Fruit fly (Drosophila melanogaster) whole organism, embryonic: ENCODE measurements around the gene CG10863.
A peak's percentile ranks its signal among the peaks of the same experiment; 100 is the strongest.

ENCODE experiments used
- Asciz ChIP-seq: fragments of 200-800 bp; sonication (Bioruptor generic); optimal IDR thresholded peaks from 2 replicates; lab custom pipeline; 2017; ENCODE audit warnings: missing biosample characterization, mild to moderate bottlenecking, missing genetic modification characterization, missing genetic modification reagents
- CG10274 ChIP-seq: fragments of 200-800 bp; sonication (Bioruptor generic); optimal IDR thresholded peaks from 3 replicates; lab custom pipeline; 2017; ENCODE audit warnings: missing biosample characterization, mild to moderate bottlenecking, missing genetic modification characterization
- CG10431 ChIP-seq: fragments of 200-800 bp; sonication (Bioruptor generic); optimal IDR thresholded peaks from 3 replicates; lab custom pipeline; 2018; ENCODE audit warnings: missing biosample characterization, mild to moderate bottlenecking, missing genetic modification characterization
- CG10543 ChIP-seq: fragments of 200-800 bp; sonication (Bioruptor generic); optimal IDR thresholded peaks from 3 replicates; lab custom pipeline; 2017; ENCODE audit warnings: missing biosample characterization, mild to moderate bottlenecking, missing genetic modification characterization, moderate library complexity
- CG10959 ChIP-seq: fragments of 200-800 bp; sonication (Bioruptor generic); IDR thresholded peaks from 2 replicates; pipeline ENCODE4 v1.3.6; 2022; ENCODE audit warnings: missing biosample characterization, missing genetic modification characterization
- CG11504 ChIP-seq: fragments of 200-800 bp; sonication (Bioruptor generic); optimal IDR thresholded peaks from 3 replicates; lab custom pipeline; 2019; ENCODE audit warnings: missing biosample characterization, mild to moderate bottlenecking, missing genetic modification characterization, moderate library complexity
- CG11696 ChIP-seq: fragments of 200-800 bp; sonication (Bioruptor generic); IDR thresholded peaks from 2 replicates; pipeline ENCODE4 v1.3.6; 2022; ENCODE audit warnings: missing biosample characterization, missing genetic modification characterization
- CG12219 ChIP-seq: fragments of 200-800 bp; sonication (Bioruptor generic); optimal IDR thresholded peaks from 3 replicates; lab custom pipeline; 2018; ENCODE audit warnings: missing biosample characterization, mild to moderate bottlenecking, missing genetic modification characterization
- CG13624 ChIP-seq: fragments of 200-800 bp; sonication (Bioruptor generic); optimal IDR thresholded peaks from 2 replicates; lab custom pipeline; 2016; ENCODE audit warnings: missing biosample characterization, missing genetic modification characterization
- CG13775 ChIP-seq: fragments of 200-800 bp; sonication (Bioruptor generic); optimal IDR thresholded peaks from 3 replicates; lab custom pipeline; 2017; ENCODE audit warnings: missing biosample characterization, mild to moderate bottlenecking, missing genetic modification characterization
- CG15514 ChIP-seq: fragments of 200-800 bp; sonication (Bioruptor generic); optimal IDR thresholded peaks from 3 replicates; lab custom pipeline; 2017; ENCODE audit warnings: missing biosample characterization, missing genetic modification characterization, mild to moderate bottlenecking, moderate library complexity, missing genetic modification reagents
- CG17385 ChIP-seq: fragments of 200-800 bp; sonication (Bioruptor generic); optimal IDR thresholded peaks from 3 replicates; lab custom pipeline; 2018; ENCODE audit warnings: missing biosample characterization, mild to moderate bottlenecking, missing genetic modification characterization
- CG17912 ChIP-seq: fragments of 200-800 bp; sonication (Bioruptor generic); optimal IDR thresholded peaks from 2 replicates; lab custom pipeline; 2018; ENCODE audit warnings: missing biosample characterization, mild to moderate bottlenecking, missing genetic modification characterization
- CG1792 ChIP-seq: fragments of 200-800 bp; sonication (Bioruptor generic); optimal IDR thresholded peaks from 2 replicates; lab custom pipeline; 2016; ENCODE audit warnings: missing biosample characterization, missing genetic modification characterization
- CG18262 ChIP-seq: fragments of 200-800 bp; optimal IDR thresholded peaks from 3 replicates; lab custom pipeline; 2019; ENCODE audit warnings: missing biosample characterization, mild to moderate bottlenecking, missing genetic modification characterization, moderate library complexity
- CG2889 ChIP-seq: fragments of 200-800 bp; sonication (Bioruptor generic); IDR thresholded peaks from 3 replicates; pipeline ENCODE4 v1.3.6; 2022; ENCODE audit warnings: missing biosample characterization, missing genetic modification characterization
- CG30403 ChIP-seq: fragments of 200-800 bp; sonication (Bioruptor generic); optimal IDR thresholded peaks from 3 replicates; lab custom pipeline; 2016; ENCODE audit warnings: missing biosample characterization, missing genetic modification characterization
- CG6175 ChIP-seq: fragments of 200-800 bp; sonication (Bioruptor generic); IDR thresholded peaks from 3 replicates; pipeline ENCODE4 v1.3.6; 2022; ENCODE audit warnings: missing biosample characterization, missing genetic modification characterization
- CG7928 ChIP-seq: fragments of 200-800 bp; sonication (Bioruptor generic); optimal IDR thresholded peaks from 2 replicates; lab custom pipeline; 2017; ENCODE audit warnings: missing biosample characterization, mild to moderate bottlenecking, missing genetic modification characterization
- CG9932 ChIP-seq: fragments of 200-800 bp; sonication (Bioruptor generic); IDR thresholded peaks from 2 replicates; pipeline ENCODE4 v1.3.6; 2022; ENCODE audit warnings: missing biosample characterization, missing genetic modification characterization
- Camta ChIP-seq: fragments of 200-800 bp; sonication (Bioruptor generic); optimal IDR thresholded peaks from 2 replicates; lab custom pipeline; 2016; ENCODE audit warnings: missing biosample characterization, missing genetic modification characterization
- D ChIP-seq, 2 experiments: fragments of 200-800 bp in 1 of 2; fragments of >200 bp in 1 of 2; sonication (Bioruptor generic) in 1 of 2; optimal IDR thresholded peaks; 2 replicates in 1 of 2; 3 replicates in 1 of 2; lab custom pipeline; 2017; ENCODE audit warnings: mild to moderate bottlenecking in 1 of 2, missing biosample characterization in 1 of 2, missing genetic modification characterization in 1 of 2, missing genetic modification reagents in 1 of 2
- Dek ChIP-seq: fragments of 200-800 bp; sonication (Bioruptor generic); optimal IDR thresholded peaks from 3 replicates; lab custom pipeline; 2019; ENCODE audit warnings: missing biosample characterization, mild to moderate bottlenecking, missing genetic modification characterization, moderate library complexity
- Ets65A ChIP-seq: fragments of 200-800 bp; sonication (Bioruptor generic); peaks from one replicate; lab custom pipeline; 2016; ENCODE audit warnings: missing biosample characterization, missing genetic modification characterization
- HmgD ChIP-seq: fragments of 200-800 bp; sonication (Bioruptor generic); optimal IDR thresholded peaks from 3 replicates; lab custom pipeline; 2016; ENCODE audit warnings: missing biosample characterization, missing genetic modification characterization
- MESR4 ChIP-seq: fragments of 200-800 bp; sonication (Bioruptor generic); optimal IDR thresholded peaks from 2 replicates; lab custom pipeline; 2018; ENCODE audit warnings: missing biosample characterization, mild to moderate bottlenecking, missing genetic modification characterization, moderate library complexity
- Mad ChIP-seq: fragments of 200-800 bp; sonication (Bioruptor generic); optimal IDR thresholded peaks from 2 replicates; lab custom pipeline; 2016; ENCODE audit warnings: missing biosample characterization, missing genetic modification characterization
- NfI ChIP-seq: fragments of 200-800 bp; sonication (Bioruptor generic); optimal IDR thresholded peaks from 3 replicates; lab custom pipeline; 2018; ENCODE audit warnings: missing biosample characterization, mild to moderate bottlenecking, missing genetic modification characterization, moderate library complexity
- Sox100B ChIP-seq: fragments of 200-800 bp; sonication (Bioruptor generic); optimal IDR thresholded peaks from 3 replicates; lab custom pipeline; 2018; ENCODE audit warnings: missing biosample characterization, mild to moderate bottlenecking, missing genetic modification characterization
- Sry-δ ChIP-seq: fragments of 200-800 bp; sonication (Bioruptor generic); optimal IDR thresholded peaks from 2 replicates; lab custom pipeline; 2016; ENCODE audit warnings: missing biosample characterization, missing genetic modification characterization
- Ssrp ChIP-seq: fragments of 200-800 bp; sonication (Bioruptor generic); optimal IDR thresholded peaks from 2 replicates; lab custom pipeline; 2018; ENCODE audit warnings: missing biosample characterization, mild to moderate bottlenecking, missing genetic modification characterization, moderate library complexity
- aop ChIP-seq: fragments of 200-800 bp; sonication (Bioruptor generic); IDR thresholded peaks from 2 replicates; pipeline ENCODE4 v1.3.6; 2022; ENCODE audit warnings: missing biosample characterization, missing genetic modification characterization
- chif ChIP-seq, 2 experiments: fragments of 200-800 bp; sonication (Bioruptor generic); optimal IDR thresholded peaks; 3 replicates each; lab custom pipeline; 2016; ENCODE audit warnings: missing biosample characterization in 2 of 2, missing genetic modification characterization in 2 of 2
- dmrt99B ChIP-seq: fragments of 200-800 bp; sonication (Bioruptor generic); optimal IDR thresholded peaks from 2 replicates; lab custom pipeline; 2018; ENCODE audit warnings: missing biosample characterization, mild to moderate bottlenecking, missing genetic modification characterization, moderate library complexity
- emc ChIP-seq: fragments of 200-800 bp; sonication (Bioruptor generic); optimal IDR thresholded peaks from 2 replicates; lab custom pipeline; 2016; ENCODE audit warnings: missing biosample characterization, missing genetic modification characterization
- ems ChIP-seq: fragments of 200-800 bp; sonication (Bioruptor generic); optimal IDR thresholded peaks from 3 replicates; lab custom pipeline; 2016; ENCODE audit warnings: missing biosample characterization, missing genetic modification characterization
- lbe ChIP-seq: fragments of 200-800 bp; sonication (Bioruptor generic); optimal IDR thresholded peaks from 2 replicates; lab custom pipeline; 2016; ENCODE audit warnings: missing biosample characterization, mild to moderate bottlenecking, missing genetic modification characterization
- nmo ChIP-seq: fragments of 200-800 bp; sonication (Bioruptor generic); optimal IDR thresholded peaks from 2 replicates; lab custom pipeline; 2018; ENCODE audit warnings: missing biosample characterization, mild to moderate bottlenecking, missing genetic modification characterization, moderate library complexity
- onecut ChIP-seq: fragments of 200-800 bp; sonication (Bioruptor generic); IDR thresholded peaks from 2 replicates; pipeline ENCODE4 v1.3.6; 2022; ENCODE audit warnings: missing biosample characterization, missing genetic modification characterization
- peb ChIP-seq: fragments of 200-800 bp; sonication (Bioruptor generic); IDR thresholded peaks from 2 replicates; pipeline ENCODE4 v1.3.6; 2022; ENCODE audit warnings: missing biosample characterization, missing genetic modification characterization
- psq ChIP-seq: fragments of 200-800 bp; sonication (Bioruptor generic); optimal IDR thresholded peaks from 2 replicates; lab custom pipeline; 2017; ENCODE audit warnings: missing biosample characterization, missing genetic modification characterization
- sc ChIP-seq, 3 experiments: fragments of >200 bp in 2 of 3; fragments of 200-800 bp in 1 of 3; sonication (Bioruptor generic) in 1 of 3; optimal IDR thresholded peaks; 2 replicates in 2 of 3; 3 replicates in 1 of 3; lab custom pipeline; 2017; ENCODE audit warnings: mild to moderate bottlenecking in 1 of 3, missing biosample characterization in 1 of 3, missing genetic modification characterization in 1 of 3, missing genetic modification reagents in 1 of 3
- scrt ChIP-seq: fragments of 200-800 bp; sonication (Bioruptor generic); optimal IDR thresholded peaks from 2 replicates; lab custom pipeline; 2018; ENCODE audit warnings: missing biosample characterization, mild to moderate bottlenecking, missing genetic modification characterization, moderate library complexity
- slp2 ChIP-seq: fragments of 200-800 bp; sonication (Bioruptor generic); optimal IDR thresholded peaks from 2 replicates; lab custom pipeline; 2016; ENCODE audit warnings: missing biosample characterization, missing genetic modification characterization
- stc ChIP-seq: fragments of 200-800 bp; sonication (Bioruptor generic); IDR thresholded peaks from 2 replicates; pipeline ENCODE4 v1.3.6; 2022; ENCODE audit warnings: missing biosample characterization, missing genetic modification characterization
- tgo ChIP-seq: fragments of 200-800 bp; sonication (Bioruptor generic); IDR thresholded peaks from 3 replicates; pipeline ENCODE4 v1.3.6; 2022; ENCODE audit warnings: missing biosample characterization, missing genetic modification characterization
- twi ChIP-seq: fragments of 200-800 bp; optimal IDR thresholded peaks from 2 replicates; lab custom pipeline; 2019; ENCODE audit warnings: missing biosample characterization, mild to moderate bottlenecking, missing genetic modification characterization, moderate library complexity
- unc-4 ChIP-seq: fragments of 200-800 bp; sonication (Bioruptor generic); IDR thresholded peaks from 2 replicates; pipeline ENCODE4 v1.3.6; 2022; ENCODE audit warnings: missing biosample characterization, missing genetic modification characterization; ENCODE audit not compliant: partially characterized antibody
- zf30C ChIP-seq: fragments of 200-800 bp; sonication (Bioruptor generic); optimal IDR thresholded peaks from 3 replicates; lab custom pipeline; 2018; ENCODE audit warnings: missing biosample characterization, mild to moderate bottlenecking, missing genetic modification characterization

CG10863 gene

dm6 chr3L:3902491-3903198 is 39.6 kb downstream of the CG10863 start, which contains the start of gene Ubi-p63E (continued):
- TF ChIP-seq CG7928 (GFP tag; lab: Kevin White, UChicago) = no peak
- peak; percentile 54 for TF ChIP-seq Mad (GFP tag; lab: Kevin White, UChicago)
- peak; percentile 38 for TF ChIP-seq Sry-δ
- no peak for TF ChIP-seq unc-4
- TF ChIP-seq twi = peak; percentile 18
- peak; percentile 69 for TF ChIP-seq CG18262 (tag; lab: Kevin White, UChicago)
- peak; percentile 82 for TF ChIP-seq CG30403 (GFP tag; lab: Kevin White, UChicago)
- TF ChIP-seq zf30C (GFP tag; lab: Kevin White, UChicago) = peak; percentile 98
- peak; percentile 39 for TF ChIP-seq HmgD (GFP tag; lab: Kevin White, UChicago)
- TF ChIP-seq nmo (GFP tag; lab: Kevin White, UChicago) = peak; percentile 72
- TF ChIP-seq MESR4 (GFP tag; lab: Kevin White, UChicago) = peak; percentile 70
- TF ChIP-seq CG13624 = peak; percentile 56
- TF ChIP-seq CG11696 (GFP tag; lab: Robert Waterston, UW) = no peak
- TF ChIP-seq Asciz (GFP tag; lab: Kevin White, UChicago) = peak; percentile 30
- peak; percentile 58 for TF ChIP-seq CG15514 (GFP tag; lab: Kevin White, UChicago)
- TF ChIP-seq Camta (GFP tag; lab: Kevin White, UChicago) = peak; percentile 61
- TF ChIP-seq CG1792 = peak; percentile 51
- TF ChIP-seq CG10959 = no peak
- TF ChIP-seq CG9932 (GFP tag; lab: Robert Waterston, UW) = no peak
- TF ChIP-seq tgo = no peak
- TF ChIP-seq CG2889 (GFP tag; lab: Robert Waterston, UW) = no peak
- no peak for TF ChIP-seq stc (GFP tag; lab: Robert Waterston, UW)
- TF ChIP-seq CG10543 (GFP tag; lab: Kevin White, UChicago) = peak; percentile 80
- TF ChIP-seq CG6175 = no peak
- TF ChIP-seq chif (GFP tag; optimal IDR thresholded peaks at IDR 0.05; lab: Kevin White, UChicago) = peak; percentile 60 to 61
- peak; percentile 96 for TF ChIP-seq Ets65A (GFP tag; lab: Kevin White, UChicago)
- peak; percentile 49 for TF ChIP-seq CG17385
- peak; percentile 42 for TF ChIP-seq onecut (GFP tag; lab: Robert Waterston, UW)
- TF ChIP-seq psq (GFP tag; lab: Kevin White, UChicago) = no peak
- peak; percentile 71 for TF ChIP-seq CG13775
- peak; percentile 50 for TF ChIP-seq CG10431 (GFP tag; lab: Kevin White, UChicago)
- TF ChIP-seq aop (GFP tag; lab: Robert Waterston, UW) = no peak
- TF ChIP-seq sc (optimal IDR thresholded peaks at IDR 0.05; lab: Kevin White, UChicago) = no peak
- peak; percentile 44 for TF ChIP-seq sc (GFP tag; optimal IDR thresholded peaks at IDR 0.05; lab: Kevin White, UChicago)
- peak; percentile 28 for TF ChIP-seq emc (GFP tag; lab: Kevin White, UChicago)
- peak; percentile 80 for TF ChIP-seq slp2 (GFP tag; lab: Kevin White, UChicago)
- peak; percentile 55 for TF ChIP-seq NfI
- no peak for TF ChIP-seq D (optimal IDR thresholded peaks at IDR 0.05; lab: Kevin White, UChicago)
- peak; percentile 57 for TF ChIP-seq D (GFP tag; optimal IDR thresholded peaks at IDR 0.05; lab: Kevin White, UChicago)
- peak; percentile 88 for TF ChIP-seq CG17912 (GFP tag; lab: Kevin White, UChicago)
- peak; percentile 48 for TF ChIP-seq CG12219
- TF ChIP-seq Sox100B (GFP tag; lab: Kevin White, UChicago) = peak; percentile 65
- peak; percentile 8 for TF ChIP-seq CG10274 (GFP tag; lab: Kevin White, UChicago)
- TF ChIP-seq CG11504 (tag; lab: Kevin White, UChicago) = peak; percentile 57
- TF ChIP-seq peb (GFP tag; lab: Robert Waterston, UW) = no peak
- peak; percentile 55 for TF ChIP-seq ems (GFP tag; lab: Kevin White, UChicago)
- peak; percentile 28 for TF ChIP-seq Ssrp
- peak; percentile 64 for TF ChIP-seq dmrt99B (tag; lab: Kevin White, UChicago)
- TF ChIP-seq lbe (GFP tag; lab: Kevin White, UChicago) = peak; percentile 60
- TF ChIP-seq scrt (GFP tag; lab: Kevin White, UChicago) = peak; percentile 43
- TF ChIP-seq Dek (tag; lab: Kevin White, UChicago) = peak; percentile 49
